Fruit fly (Drosophila melanogaster) whole organism, adult: Measurements from ENCODE around the gene CG1105.

Experiments used
- CG12768 ChIP-seq: fragments of 200-800 bp; sonication (Bioruptor generic); optimal IDR thresholded peaks from 2 replicates; lab custom pipeline; 2017; ENCODE audit warnings: missing biosample characterization, missing genetic modification characterization, mild to moderate bottlenecking, moderate library complexity, missing genetic modification reagents
- CG14711 ChIP-seq: fragments of 200-800 bp; sonication (Bioruptor generic); optimal IDR thresholded peaks from 2 replicates; lab custom pipeline; 2018; ENCODE audit warnings: missing biosample characterization, mild to moderate bottlenecking, missing genetic modification characterization, moderate library complexity
- CG1620 ChIP-seq: fragments of 200-800 bp; sonication (Bioruptor generic); optimal IDR thresholded peaks from 2 replicates; lab custom pipeline; 2016; ENCODE audit warnings: missing biosample characterization, missing genetic modification characterization
- CG7045 ChIP-seq: fragments of 200-800 bp; sonication (Bioruptor generic); optimal IDR thresholded peaks from 2 replicates; lab custom pipeline; 2017; ENCODE audit warnings: missing biosample characterization, mild to moderate bottlenecking, missing genetic modification characterization
- CG7101 ChIP-seq: fragments of 200-800 bp; sonication (Bioruptor generic); optimal IDR thresholded peaks from 2 replicates; lab custom pipeline; 2018; ENCODE audit warnings: missing biosample characterization, mild to moderate bottlenecking, missing genetic modification characterization, moderate library complexity
- Hr96 ChIP-seq: fragments of 200-800 bp; sonication (Bioruptor generic); optimal IDR thresholded peaks from 2 replicates; lab custom pipeline; 2016; ENCODE audit warnings: missing biosample characterization, missing genetic modification characterization
- Mnt ChIP-seq: fragments of 200-800 bp; sonication (Bioruptor generic); optimal IDR thresholded peaks from 2 replicates; lab custom pipeline; 2016; ENCODE audit warnings: missing biosample characterization, mild to moderate bottlenecking, missing genetic modification characterization
- cic ChIP-seq: fragments of 200-800 bp; sonication (Bioruptor generic); optimal IDR thresholded peaks from 2 replicates; lab custom pipeline; 2017; ENCODE audit warnings: missing biosample characterization, mild to moderate bottlenecking, missing genetic modification characterization, moderate library complexity
- cnc ChIP-seq, 2 experiments: fragments of >200 bp; optimal IDR thresholded peaks; 2 replicates each; lab custom pipeline; 2017
- kay ChIP-seq: fragments of 200-800 bp; sonication (Bioruptor generic); peaks from one replicate; lab custom pipeline; 2016; ENCODE audit warnings: missing biosample characterization, missing genetic modification characterization, borderline replicate concordance
- ovo ChIP-seq: fragments of 200-800 bp; sonication (Bioruptor generic); optimal IDR thresholded peaks from 2 replicates; lab custom pipeline; 2016; ENCODE audit warnings: missing biosample characterization, missing genetic modification characterization
- pad ChIP-seq: fragments of 200-800 bp; sonication (Bioruptor generic); optimal IDR thresholded peaks from 3 replicates; lab custom pipeline; 2017; ENCODE audit warnings: missing biosample characterization, missing genetic modification characterization, mild to moderate bottlenecking, moderate library complexity, missing genetic modification reagents
- tj ChIP-seq: fragments of 200-800 bp; sonication (Bioruptor generic); optimal IDR thresholded peaks from 3 replicates; lab custom pipeline; 2017; ENCODE audit warnings: missing biosample characterization, mild to moderate bottlenecking, missing genetic modification characterization, moderate library complexity
- toe ChIP-seq: fragments of 200-800 bp; sonication (Bioruptor generic); optimal IDR thresholded peaks from 2 replicates; lab custom pipeline; 2016; ENCODE audit warnings: missing biosample characterization, missing genetic modification characterization

- no peak for TF ChIP-seq cic (GFP tag; lab: Kevin White, UChicago)
- TF ChIP-seq pad: peak; percentile 77
- TF ChIP-seq tj (GFP tag; lab: Kevin White, UChicago): peak; percentile 84
- TF ChIP-seq CG14711 (tag; lab: Kevin White, UChicago): peak; percentile 91
- TF ChIP-seq kay (GFP tag; lab: Kevin White, UChicago): no peak
- TF ChIP-seq Mnt: peak; percentile 2
- TF ChIP-seq ovo: peak; percentile 70
- TF ChIP-seq toe (GFP tag; lab: Kevin White, UChicago): peak; percentile 51
- TF ChIP-seq Hr96: peak; percentile 73
- no peak for TF ChIP-seq cnc (optimal IDR thresholded peaks at IDR 0.05; lab: Kevin White, UChicago)
- peak; percentile 63 for TF ChIP-seq CG1620 (GFP tag; lab: Kevin White, UChicago)
- TF ChIP-seq CG7101: peak; percentile 91
- TF ChIP-seq CG7045 (GFP tag; lab: Kevin White, UChicago): peak; percentile 84
- TF ChIP-seq CG12768 (GFP tag; lab: Kevin White, UChicago): peak; percentile 47
Observed at dm6 chr3R:7108589-7109312, 41.8 kb upstream of the CG1105 start.
